Worm (Caenorhabditis elegans): Measurements from ENCODE around the gene Y38H6C.4.

DNA sequence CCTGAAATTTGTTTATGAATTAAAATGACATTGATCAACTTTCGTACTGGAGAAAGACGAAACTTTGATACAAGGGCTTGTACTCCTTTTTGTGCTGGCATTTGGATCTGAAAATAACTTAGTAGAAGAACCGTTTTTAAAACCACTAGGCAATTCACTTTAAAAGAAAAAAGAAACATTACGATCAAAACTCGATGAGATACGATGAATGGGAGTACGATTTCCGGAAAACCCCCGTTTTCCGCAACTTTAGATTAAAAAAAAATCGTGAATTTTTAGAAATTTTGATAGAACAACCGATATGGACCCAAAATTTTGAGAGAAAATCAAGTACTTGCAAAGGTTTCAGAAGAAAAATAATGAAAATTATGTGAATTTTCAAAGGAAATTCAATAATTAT is 34.5 kb downstream of the Y38H6C.4 start, which contains the start of gene B0250.8:
- no peak for TF ChIP-seq nhr-237 (tag; optimal IDR thresholded peaks at IDR 0.05)
- no peak for TF ChIP-seq unc-62 (GFP tag; optimal IDR thresholded peaks at IDR 0.05)
- no peak for TF ChIP-seq fkh-2 (tag; optimal IDR thresholded peaks at IDR 0.05)
- no peak for TF ChIP-seq nhr-28 (tag; optimal IDR thresholded peaks at IDR 0.05)
- no peak for TF ChIP-seq snpc-4 (tag; optimal IDR thresholded peaks at IDR 0.05)
- no peak for TF ChIP-seq sea-2 (GFP tag; optimal IDR thresholded peaks at IDR 0.05)
- TF ChIP-seq nhr-12 (tag; optimal IDR thresholded peaks at IDR 0.05), result no peak
- no peak for TF ChIP-seq elt-3 (tag; optimal IDR thresholded peaks at IDR 0.05)
- TF ChIP-seq lin-39 (tag; optimal IDR thresholded peaks at IDR 0.05), result no peak
- TF ChIP-seq fos-1 (tag; optimal IDR thresholded peaks at IDR 0.05), result no peak

Data from whole organism, L3 larva.